Fruit fly (Drosophila melanogaster) whole organism, embryonic: ENCODE data around the gene net.
A peak's percentile ranks its signal among the peaks of the same experiment; 100 is the strongest.

Experiments used
- Aef1 ChIP-seq: fragments of 200-800 bp; sonication (Bioruptor generic); IDR thresholded peaks from 3 replicates; pipeline ENCODE4 v1.3.6; 2022; ENCODE audit warnings: missing biosample characterization, missing genetic modification characterization
- CG10431 ChIP-seq: fragments of 200-800 bp; sonication (Bioruptor generic); optimal IDR thresholded peaks from 3 replicates; lab custom pipeline; 2018; ENCODE audit warnings: missing biosample characterization, mild to moderate bottlenecking, missing genetic modification characterization
- CG1603 ChIP-seq: fragments of 200-800 bp; sonication (Bioruptor generic); optimal IDR thresholded peaks from 2 replicates; lab custom pipeline; 2019; ENCODE audit warnings: missing biosample characterization, mild to moderate bottlenecking, missing genetic modification characterization, moderate library complexity
- CG17186 ChIP-seq: fragments of 200-800 bp; sonication (Bioruptor generic); optimal IDR thresholded peaks from 3 replicates; lab custom pipeline; 2017; ENCODE audit warnings: missing biosample characterization, missing genetic modification reagents, missing genetic modification characterization
- CG17568 ChIP-seq: fragments of 200-800 bp; sonication (Bioruptor generic); optimal IDR thresholded peaks from 2 replicates; lab custom pipeline; 2018; ENCODE audit warnings: missing biosample characterization, mild to moderate bottlenecking, missing genetic modification characterization, moderate library complexity
- CG4328 ChIP-seq: fragments of 200-800 bp; sonication (Bioruptor generic); optimal IDR thresholded peaks from 3 replicates; lab custom pipeline; 2017; ENCODE audit warnings: missing biosample characterization, missing genetic modification reagents, missing genetic modification characterization
- CG4360 ChIP-seq: fragments of 200-800 bp; sonication (Bioruptor generic); IDR thresholded peaks from 2 replicates; pipeline ENCODE4 v1.3.6; 2022; ENCODE audit warnings: missing biosample characterization, missing genetic modification characterization
- CG4617 ChIP-seq: fragments of 200-800 bp; sonication (Bioruptor generic); optimal IDR thresholded peaks from 3 replicates; lab custom pipeline; 2016; ENCODE audit warnings: missing biosample characterization, missing genetic modification characterization, borderline replicate concordance
- CG5953 ChIP-seq: fragments of 200-800 bp; sonication (Bioruptor generic); IDR thresholded peaks from 2 replicates; pipeline ENCODE4 v1.3.6; 2022; ENCODE audit warnings: missing biosample characterization, missing genetic modification characterization
- CG6689 ChIP-seq: fragments of 200-800 bp; sonication (Bioruptor generic); IDR thresholded peaks from 2 replicates; pipeline ENCODE4 v1.3.6; 2022; ENCODE audit warnings: missing biosample characterization, missing genetic modification characterization
- CG8290 ChIP-seq, 3 experiments: fragments of 200-800 bp; sonication (Bioruptor generic); optimal IDR thresholded peaks; 2 replicates each; lab custom pipeline; 2016 to 2019; ENCODE audit warnings: missing biosample characterization in 3 of 3, missing genetic modification characterization in 3 of 3, mild to moderate bottlenecking in 2 of 3, moderate library complexity in 1 of 3
- CG8924 ChIP-seq: fragments of 200-800 bp; optimal IDR thresholded peaks from 3 replicates; lab custom pipeline; 2019; ENCODE audit warnings: missing biosample characterization, mild to moderate bottlenecking, missing genetic modification characterization, moderate library complexity
- CG8944 ChIP-seq: fragments of 200-800 bp; sonication (Bioruptor generic); optimal IDR thresholded peaks from 3 replicates; lab custom pipeline; 2016; ENCODE audit warnings: missing biosample characterization, missing genetic modification characterization
- CG9727 ChIP-seq: fragments of 200-800 bp; sonication (Bioruptor generic); optimal IDR thresholded peaks from 3 replicates; lab custom pipeline; 2017; ENCODE audit warnings: missing biosample characterization, mild to moderate bottlenecking, missing genetic modification characterization
- Camta ChIP-seq: fragments of 200-800 bp; sonication (Bioruptor generic); optimal IDR thresholded peaks from 2 replicates; lab custom pipeline; 2016; ENCODE audit warnings: missing biosample characterization, missing genetic modification characterization
- Doc3 ChIP-seq: fragments of 200-800 bp; sonication (Bioruptor generic); IDR thresholded peaks from 3 replicates; pipeline ENCODE4 v1.3.6; 2022; ENCODE audit warnings: missing biosample characterization, missing genetic modification characterization; ENCODE audit not compliant: partially characterized antibody
- ERR ChIP-seq: fragments of 200-800 bp; sonication (Bioruptor generic); optimal IDR thresholded peaks from 2 replicates; lab custom pipeline; 2016; ENCODE audit warnings: missing biosample characterization, missing genetic modification characterization
- Fer1 ChIP-seq: fragments of 200-800 bp; sonication (Bioruptor generic); optimal IDR thresholded peaks from 2 replicates; lab custom pipeline; 2017; ENCODE audit warnings: missing biosample characterization, mild to moderate bottlenecking, missing genetic modification characterization
- HLHmδ ChIP-seq: fragments of 200-800 bp; sonication (Bioruptor generic); optimal IDR thresholded peaks from 2 replicates; lab custom pipeline; 2018; ENCODE audit warnings: missing biosample characterization, mild to moderate bottlenecking, missing genetic modification characterization, moderate library complexity
- Hey ChIP-seq: fragments of 200-800 bp; sonication (Bioruptor generic); optimal IDR thresholded peaks from 3 replicates; lab custom pipeline; 2018; ENCODE audit warnings: missing biosample characterization, mild to moderate bottlenecking, missing genetic modification characterization
- Hr78 ChIP-seq, 2 experiments: fragments of 200-800 bp in 1 of 2; fragments of >200 bp in 1 of 2; sonication (Bioruptor generic) in 1 of 2; optimal IDR thresholded peaks; 2 replicates each; lab custom pipeline; 2017 to 2019; ENCODE audit warnings: missing biosample characterization in 2 of 2, missing genetic modification characterization in 2 of 2, mild to moderate bottlenecking in 1 of 2, moderate library complexity in 1 of 2
- Lim3 ChIP-seq: fragments of 200-800 bp; sonication (Bioruptor generic); IDR thresholded peaks from 2 replicates; pipeline ENCODE4 v1.3.6; 2022; ENCODE audit warnings: missing biosample characterization, missing genetic modification characterization
- Mrtf ChIP-seq: fragments of 200-800 bp; sonication (Bioruptor generic); IDR thresholded peaks from 3 replicates; pipeline ENCODE4 v1.3.6; 2022; ENCODE audit warnings: missing biosample characterization, missing genetic modification characterization
- Rx ChIP-seq: fragments of 200-800 bp; sonication (Bioruptor generic); IDR thresholded peaks from 2 replicates; pipeline ENCODE4 v1.3.6; 2022; ENCODE audit warnings: missing biosample characterization, missing genetic modification characterization
- Sox102F ChIP-seq: fragments of 200-800 bp; sonication (Bioruptor generic); optimal IDR thresholded peaks from 2 replicates; lab custom pipeline; 2018; ENCODE audit warnings: missing biosample characterization, mild to moderate bottlenecking, missing genetic modification characterization, moderate library complexity
- ac ChIP-seq: fragments of 200-800 bp; sonication (Bioruptor generic); optimal IDR thresholded peaks from 3 replicates; lab custom pipeline; 2017; ENCODE audit warnings: missing biosample characterization, mild to moderate bottlenecking, missing genetic modification characterization
- al ChIP-seq: fragments of 200-800 bp; sonication (Bioruptor generic); IDR thresholded peaks from 2 replicates; pipeline ENCODE4 v1.3.6; 2022; ENCODE audit warnings: missing biosample characterization, missing genetic modification characterization
- ash1 ChIP-seq: fragments of 200-800 bp; sonication (Bioruptor generic); optimal IDR thresholded peaks from 2 replicates; lab custom pipeline; 2018; ENCODE audit warnings: missing biosample characterization, mild to moderate bottlenecking, missing genetic modification characterization
- az2 ChIP-seq: fragments of 200-800 bp; sonication (Bioruptor generic); optimal IDR thresholded peaks from 3 replicates; lab custom pipeline; 2016; ENCODE audit warnings: missing biosample characterization, missing genetic modification characterization
- bab2 ChIP-seq: fragments of 200-800 bp; sonication (Bioruptor generic); optimal IDR thresholded peaks from 2 replicates; lab custom pipeline; 2016; ENCODE audit warnings: missing biosample characterization, missing genetic modification characterization
- chn ChIP-seq: fragments of 200-800 bp; sonication (Bioruptor generic); optimal IDR thresholded peaks from 2 replicates; lab custom pipeline; 2016; ENCODE audit warnings: missing biosample characterization, missing genetic modification characterization
- da ChIP-seq: fragments of 200-800 bp; sonication (Bioruptor generic); optimal IDR thresholded peaks from 2 replicates; lab custom pipeline; 2016; ENCODE audit warnings: missing biosample characterization, missing genetic modification characterization
- emc ChIP-seq: fragments of 200-800 bp; sonication (Bioruptor generic); optimal IDR thresholded peaks from 2 replicates; lab custom pipeline; 2016; ENCODE audit warnings: missing biosample characterization, missing genetic modification characterization
- ems ChIP-seq: fragments of 200-800 bp; sonication (Bioruptor generic); optimal IDR thresholded peaks from 3 replicates; lab custom pipeline; 2016; ENCODE audit warnings: missing biosample characterization, missing genetic modification characterization
- ewg ChIP-seq: fragments of 200-800 bp; sonication (Bioruptor generic); optimal IDR thresholded peaks from 3 replicates; lab custom pipeline; 2017; ENCODE audit warnings: mild to moderate bottlenecking, missing biosample characterization, missing genetic modification reagents, missing genetic modification characterization
- fd102C ChIP-seq: fragments of 200-800 bp; sonication (Bioruptor generic); optimal IDR thresholded peaks from 2 replicates; lab custom pipeline; 2018; ENCODE audit warnings: missing biosample characterization, mild to moderate bottlenecking, missing genetic modification characterization, moderate library complexity
- fd64A ChIP-seq: fragments of 200-800 bp; sonication (Bioruptor generic); optimal IDR thresholded peaks from 3 replicates; lab custom pipeline; 2018; ENCODE audit warnings: missing biosample characterization, mild to moderate bottlenecking, missing genetic modification characterization
- fru ChIP-seq: fragments of >200 bp; optimal IDR thresholded peaks from 2 replicates; lab custom pipeline; 2017
- h ChIP-seq: fragments of >200 bp; optimal IDR thresholded peaks from 2 replicates; lab custom pipeline; 2017
- jigr1 ChIP-seq: fragments of 200-800 bp; sonication (Bioruptor generic); IDR thresholded peaks from 3 replicates; pipeline ENCODE4 v1.3.6; 2022; ENCODE audit warnings: missing biosample characterization, missing genetic modification characterization
- maf-S ChIP-seq: fragments of 200-800 bp; sonication (Bioruptor generic); optimal IDR thresholded peaks from 2 replicates; lab custom pipeline; 2016; ENCODE audit warnings: missing biosample characterization, missing genetic modification characterization
- nmo ChIP-seq: fragments of 200-800 bp; sonication (Bioruptor generic); optimal IDR thresholded peaks from 2 replicates; lab custom pipeline; 2018; ENCODE audit warnings: missing biosample characterization, mild to moderate bottlenecking, missing genetic modification characterization, moderate library complexity
- pb ChIP-seq: fragments of 200-800 bp; sonication (Bioruptor generic); optimal IDR thresholded peaks from 3 replicates; lab custom pipeline; 2016; ENCODE audit warnings: missing biosample characterization, missing genetic modification characterization
- prd ChIP-seq, 3 experiments: fragments of >200 bp in 2 of 3; fragments of 200-800 bp in 1 of 3; sonication (Bioruptor generic) in 1 of 3; optimal IDR thresholded peaks in 2 of 3; IDR thresholded peaks in 1 of 3; 2 replicates in 2 of 3; 3 replicates in 1 of 3; pipeline versions ENCODE4 v1.3.6 to Lab custom; 2017 to 2022; ENCODE audit warnings: missing biosample characterization in 1 of 3, missing genetic modification characterization in 1 of 3
- pros ChIP-seq: fragments of 200-800 bp; sonication (Bioruptor generic); optimal IDR thresholded peaks from 3 replicates; lab custom pipeline; 2019; ENCODE audit warnings: missing biosample characterization, mild to moderate bottlenecking, missing genetic modification characterization, moderate library complexity
- run ChIP-seq: fragments of 200-800 bp; sonication (Bioruptor generic); optimal IDR thresholded peaks from 3 replicates; lab custom pipeline; 2018; ENCODE audit warnings: missing biosample characterization, mild to moderate bottlenecking, missing genetic modification characterization
- salm ChIP-seq: fragments of 200-800 bp; sonication (Bioruptor generic); optimal IDR thresholded peaks from 2 replicates; lab custom pipeline; 2018; ENCODE audit warnings: missing biosample characterization, mild to moderate bottlenecking, missing genetic modification characterization
- stc ChIP-seq: fragments of 200-800 bp; sonication (Bioruptor generic); IDR thresholded peaks from 2 replicates; pipeline ENCODE4 v1.3.6; 2022; ENCODE audit warnings: missing biosample characterization, missing genetic modification characterization
- tin ChIP-seq: fragments of 200-800 bp; sonication (Bioruptor generic); optimal IDR thresholded peaks from 3 replicates; lab custom pipeline; 2016; ENCODE audit warnings: missing biosample characterization, missing genetic modification characterization
- tll ChIP-seq, 2 experiments: fragments of 200-800 bp in 1 of 2; fragments of >200 bp in 1 of 2; sonication (Bioruptor generic) in 1 of 2; optimal IDR thresholded peaks; 2 replicates each; lab custom pipeline; 2017 to 2019; ENCODE audit warnings: missing biosample characterization in 2 of 2, missing genetic modification characterization in 2 of 2, mild to moderate bottlenecking in 1 of 2, moderate library complexity in 1 of 2
- tna ChIP-seq: fragments of 200-800 bp; sonication (Bioruptor generic); IDR thresholded peaks from 2 replicates; pipeline ENCODE4 v1.3.6; 2022; ENCODE audit warnings: missing biosample characterization, missing genetic modification characterization; ENCODE audit not compliant: partially characterized antibody

The net gene

dm6 chr2L:117750-118149 is 30.6 kb upstream of the net start (continued):
- TF ChIP-seq tin (GFP tag; lab: Kevin White, UChicago) (no peak), CG1603 (tag; lab: Kevin White, UChicago) (peak; percentile 14), da (GFP tag; lab: Kevin White, UChicago) (no peak), bab2 (no peak), CG10431 (GFP tag; lab: Kevin White, UChicago) (no peak), Lim3 (no peak), al (GFP tag; lab: Robert Waterston, UW) (no peak), Fer1 (GFP tag; lab: Kevin White, UChicago) (peak; percentile 75), jigr1 (GFP tag; lab: Robert Waterston, UW) (no peak), ac (GFP tag; lab: Kevin White, UChicago) (no peak), fru (no peak), CG8290 (GFP tag; optimal IDR thresholded peaks at IDR 0.05; lab: Kevin White, UChicago) (no peak), CG8290 (tag; optimal IDR thresholded peaks at IDR 0.05; lab: Kevin White, UChicago) (peak in 1 of 2 experiments; percentile 73), ewg (no peak), run (no peak), pb (GFP tag; lab: Kevin White, UChicago) (no peak), ems (GFP tag; lab: Kevin White, UChicago) (no peak), CG4328 (no peak), emc (GFP tag; lab: Kevin White, UChicago) (no peak), Mrtf (no peak), HLHmδ (GFP tag; lab: Kevin White, UChicago) (peak; percentile 63), pros (GFP tag; lab: Kevin White, UChicago) (no peak), chn (GFP tag; lab: Kevin White, UChicago) (no peak), h (lab: Kevin White, UChicago) (no peak), CG9727 (GFP tag; lab: Kevin White, UChicago) (no peak), ash1 (GFP tag; lab: Kevin White, UChicago) (peak; percentile 6), Sox102F (GFP tag; lab: Kevin White, UChicago) (no peak), salm (no peak), prd (optimal IDR thresholded peaks at IDR 0.05; lab: Kevin White, UChicago) (no peak), prd (GFP tag; IDR thresholded peaks at IDR 0.05; lab: Robert Waterston, UW) (no peak), CG5953 (GFP tag; lab: Robert Waterston, UW) (no peak), ERR (GFP tag; lab: Kevin White, UChicago) (no peak), az2 (no peak), maf-S (GFP tag; lab: Kevin White, UChicago) (no peak), Hr78 (GFP tag; optimal IDR thresholded peaks at IDR 0.05; lab: Kevin White, UChicago) (no peak), Aef1 (no peak), Doc3 (GFP tag; lab: Robert Waterston, UW) (no peak), Hey (peak; percentile 13), CG8944 (GFP tag; lab: Kevin White, UChicago) (no peak), CG6689 (GFP tag; lab: Robert Waterston, UW) (no peak), Rx (no peak), CG17568 (peak; percentile 8), CG17186 (GFP tag; lab: Kevin White, UChicago) (no peak), stc (GFP tag; lab: Robert Waterston, UW) (no peak), fd64A (GFP tag; lab: Kevin White, UChicago) (peak; percentile 57), CG4617 (GFP tag; lab: Kevin White, UChicago) (no peak), CG8924 (tag; lab: Kevin White, UChicago) (no peak), tna (GFP tag; lab: Robert Waterston, UW) (no peak), tll (GFP tag; optimal IDR thresholded peaks at IDR 0.05; lab: Kevin White, UChicago) (no peak), Camta (GFP tag; lab: Kevin White, UChicago) (peak; percentile 5), fd102C (no peak), nmo (GFP tag; lab: Kevin White, UChicago) (no peak), CG4360 (no peak)
